Worm (Caenorhabditis elegans) whole organism, early embryonic: ENCODE measurements around the gene C15H9.5.

Experiments used
- B0310.2 ChIP-seq: sonication (generic microtip); optimal IDR thresholded peaks from 2 replicates; lab custom pipeline; 2016; ENCODE audit warnings: mild to moderate bottlenecking, missing genetic modification characterization, missing compliant biosample characterization
- aly-1 ChIP-seq: sonication (generic microtip); optimal IDR thresholded peaks from 2 replicates; lab custom pipeline; 2016; ENCODE audit warnings: missing genetic modification characterization, missing compliant biosample characterization
- ama-1 ChIP-seq: fragments of 150-350 bp; optimal IDR thresholded peaks from 2 replicates; lab custom pipeline; 2014
- flt-1 ChIP-seq: fragments of 200-800 bp; sonication (Bioruptor generic); IDR thresholded peaks from 2 replicates; pipeline ENCODE4 v1.3.6; 2022; ENCODE audit warnings: missing genetic modification characterization, missing compliant biosample characterization
- hmbx-1 ChIP-seq: sonication (generic microtip); optimal IDR thresholded peaks from 2 replicates; lab custom pipeline; 2016; ENCODE audit warnings: mild to moderate bottlenecking, missing genetic modification characterization, missing compliant biosample characterization
- pes-1 ChIP-seq: fragments of 200-800 bp; sonication (Bioruptor generic); IDR thresholded peaks from 2 replicates; pipeline ENCODE4 v1.3.6; 2022; ENCODE audit warnings: missing genetic modification reagents, missing genetic modification characterization, missing compliant biosample characterization
- scrt-1 ChIP-seq: fragments of 200-800 bp; sonication (Bioruptor generic); IDR thresholded peaks from 2 replicates; pipeline ENCODE4 v1.3.6; 2022; ENCODE audit warnings: missing genetic modification characterization, missing compliant biosample characterization
- tbx-37 ChIP-seq: fragments of 200-800 bp; sonication (Bioruptor generic); conservative IDR thresholded peaks from 2 replicates; pipeline ENCODE4 v1.3.6; 2022; ENCODE audit warnings: missing genetic modification reagents, missing genetic modification characterization, missing compliant biosample characterization

ce11 chrX:6134423-6134822 lies 41.3 kb downstream of the C15H9.5 start:
- TF ChIP-seq tbx-37 (GFP tag; lab: Robert Waterston, UW) (no peak), hmbx-1 (no peak), flt-1 (no peak), scrt-1 (no peak), ama-1 (lab: Kevin White, UChicago) (no peak), aly-1 (tag; lab: Kevin White, UChicago) (no peak), B0310.2 (no peak), pes-1 (no peak)
